Fruit fly (Drosophila melanogaster) whole organism, embryonic: ENCODE measurements around the gene udt.

ENCODE experiments used
- BtbVII ChIP-seq: fragments of 200-800 bp; sonication (Bioruptor generic); optimal IDR thresholded peaks from 3 replicates; lab custom pipeline; 2017; ENCODE audit warnings: missing biosample characterization, mild to moderate bottlenecking, missing genetic modification characterization
- CG10543 ChIP-seq: fragments of 200-800 bp; sonication (Bioruptor generic); optimal IDR thresholded peaks from 3 replicates; lab custom pipeline; 2017; ENCODE audit warnings: missing biosample characterization, mild to moderate bottlenecking, missing genetic modification characterization, moderate library complexity
- CG11456 ChIP-seq: fragments of 200-800 bp; sonication (Bioruptor generic); IDR thresholded peaks from 3 replicates; pipeline ENCODE4 v1.3.6; 2022; ENCODE audit warnings: missing biosample characterization, missing genetic modification characterization
- CG12744 ChIP-seq: fragments of 200-800 bp; sonication (Bioruptor generic); optimal IDR thresholded peaks from 2 replicates; lab custom pipeline; 2016; ENCODE audit warnings: missing biosample characterization, missing genetic modification characterization
- CG13424 ChIP-seq: fragments of 200-800 bp; sonication (Bioruptor generic); optimal IDR thresholded peaks from 2 replicates; lab custom pipeline; 2019; ENCODE audit warnings: missing biosample characterization, mild to moderate bottlenecking, missing genetic modification characterization, moderate library complexity
- CG14667 ChIP-seq: fragments of 200-800 bp; sonication (Bioruptor generic); IDR thresholded peaks from 2 replicates; pipeline ENCODE4 v1.3.6; 2022; ENCODE audit warnings: missing biosample characterization, missing genetic modification characterization
- CG14965 ChIP-seq: fragments of 200-800 bp; sonication (Bioruptor generic); optimal IDR thresholded peaks from 2 replicates; lab custom pipeline; 2016; ENCODE audit warnings: missing biosample characterization, missing genetic modification characterization, borderline replicate concordance
- CG15479 ChIP-seq: fragments of 200-800 bp; sonication (Bioruptor generic); optimal IDR thresholded peaks from 3 replicates; lab custom pipeline; 2019; ENCODE audit warnings: missing biosample characterization, mild to moderate bottlenecking, missing genetic modification characterization, moderate library complexity
- CG16779 ChIP-seq: fragments of 200-800 bp; sonication (Bioruptor generic); IDR thresholded peaks from 2 replicates; pipeline ENCODE4 v1.3.6; 2022; ENCODE audit warnings: missing biosample characterization, missing genetic modification characterization
- CG18262 ChIP-seq: fragments of 200-800 bp; optimal IDR thresholded peaks from 3 replicates; lab custom pipeline; 2019; ENCODE audit warnings: missing biosample characterization, mild to moderate bottlenecking, missing genetic modification characterization, moderate library complexity
- CG2129 ChIP-seq: fragments of 200-800 bp; sonication (Bioruptor generic); IDR thresholded peaks from 2 replicates; pipeline ENCODE4 v1.3.6; 2022; ENCODE audit warnings: missing biosample characterization, missing genetic modification characterization; ENCODE audit not compliant: partially characterized antibody
- CG30020 ChIP-seq: fragments of 200-800 bp; optimal IDR thresholded peaks from 2 replicates; lab custom pipeline; 2019; ENCODE audit warnings: missing biosample characterization, mild to moderate bottlenecking, missing genetic modification characterization, moderate library complexity
- CG33557 ChIP-seq: fragments of 200-800 bp; sonication (Bioruptor generic); optimal IDR thresholded peaks from 2 replicates; lab custom pipeline; 2019; ENCODE audit warnings: missing biosample characterization, mild to moderate bottlenecking, missing genetic modification characterization, moderate library complexity
- CG3995 ChIP-seq: fragments of 200-800 bp; sonication (Bioruptor generic); optimal IDR thresholded peaks from 3 replicates; lab custom pipeline; 2016; ENCODE audit warnings: missing biosample characterization, missing genetic modification characterization
- CG43689 ChIP-seq: fragments of 200-800 bp; sonication (Bioruptor generic); IDR thresholded peaks from 2 replicates; pipeline ENCODE4 v1.3.6; 2022; ENCODE audit warnings: missing biosample characterization, missing genetic modification characterization
- CG6683 ChIP-seq: fragments of 200-800 bp; sonication (Bioruptor generic); optimal IDR thresholded peaks from 2 replicates; lab custom pipeline; 2017; ENCODE audit warnings: missing biosample characterization, mild to moderate bottlenecking, missing genetic modification characterization, missing genetic modification reagents
- CG6791 ChIP-seq: fragments of 200-800 bp; sonication (Bioruptor generic); IDR thresholded peaks from 3 replicates; pipeline ENCODE4 v1.3.6; 2022; ENCODE audit warnings: missing biosample characterization, missing genetic modification characterization; ENCODE audit not compliant: partially characterized antibody
- CG6854 ChIP-seq: fragments of 200-800 bp; sonication (Bioruptor generic); optimal IDR thresholded peaks from 3 replicates; lab custom pipeline; 2017; ENCODE audit warnings: missing biosample characterization, mild to moderate bottlenecking, missing genetic modification characterization
- CG8089 ChIP-seq: fragments of 200-800 bp; sonication (Bioruptor generic); optimal IDR thresholded peaks from 3 replicates; lab custom pipeline; 2016; ENCODE audit warnings: missing biosample characterization, missing genetic modification characterization
- CG8944 ChIP-seq: fragments of 200-800 bp; sonication (Bioruptor generic); optimal IDR thresholded peaks from 3 replicates; lab custom pipeline; 2016; ENCODE audit warnings: missing biosample characterization, missing genetic modification characterization
- CG9727 ChIP-seq: fragments of 200-800 bp; sonication (Bioruptor generic); optimal IDR thresholded peaks from 3 replicates; lab custom pipeline; 2017; ENCODE audit warnings: missing biosample characterization, mild to moderate bottlenecking, missing genetic modification characterization
- Dad ChIP-seq: fragments of 200-800 bp; sonication (Bioruptor generic); optimal IDR thresholded peaks from 3 replicates; lab custom pipeline; 2016; ENCODE audit warnings: missing biosample characterization, missing genetic modification characterization
- Doc3 ChIP-seq: fragments of 200-800 bp; sonication (Bioruptor generic); IDR thresholded peaks from 3 replicates; pipeline ENCODE4 v1.3.6; 2022; ENCODE audit warnings: missing biosample characterization, missing genetic modification characterization; ENCODE audit not compliant: partially characterized antibody
- Gug ChIP-seq: fragments of 200-800 bp; sonication (Bioruptor generic); IDR thresholded peaks from 4 replicates; pipeline ENCODE4 v1.3.6; 2022; ENCODE audit warnings: missing biosample characterization, missing genetic modification characterization
- HLH3B ChIP-seq: fragments of 200-800 bp; sonication (Bioruptor generic); IDR thresholded peaks from 2 replicates; pipeline ENCODE4 v1.3.6; 2022; ENCODE audit warnings: missing biosample characterization, missing genetic modification characterization
- HLHmδ ChIP-seq: fragments of 200-800 bp; sonication (Bioruptor generic); optimal IDR thresholded peaks from 2 replicates; lab custom pipeline; 2018; ENCODE audit warnings: missing biosample characterization, mild to moderate bottlenecking, missing genetic modification characterization, moderate library complexity
- Hmr ChIP-seq: fragments of 200-800 bp; sonication (Bioruptor generic); optimal IDR thresholded peaks from 3 replicates; lab custom pipeline; 2017; ENCODE audit warnings: mild to moderate bottlenecking, missing biosample characterization, missing genetic modification reagents, missing genetic modification characterization
- MESR4 ChIP-seq: fragments of 200-800 bp; sonication (Bioruptor generic); optimal IDR thresholded peaks from 2 replicates; lab custom pipeline; 2018; ENCODE audit warnings: missing biosample characterization, mild to moderate bottlenecking, missing genetic modification characterization, moderate library complexity
- MTF-1 ChIP-seq: fragments of 200-800 bp; sonication (Bioruptor generic); optimal IDR thresholded peaks from 2 replicates; lab custom pipeline; 2018; ENCODE audit warnings: missing biosample characterization, mild to moderate bottlenecking, missing genetic modification characterization, borderline replicate concordance
- Meics ChIP-seq: fragments of 200-800 bp; sonication (Bioruptor generic); optimal IDR thresholded peaks from 2 replicates; lab custom pipeline; 2017; ENCODE audit warnings: missing biosample characterization, mild to moderate bottlenecking, missing genetic modification characterization
- Opbp ChIP-seq: fragments of 200-800 bp; sonication (Bioruptor generic); IDR thresholded peaks from 3 replicates; pipeline ENCODE4 v1.3.6; 2022; ENCODE audit warnings: missing biosample characterization, missing genetic modification characterization; ENCODE audit not compliant: partially characterized antibody
- Ssrp ChIP-seq: fragments of 200-800 bp; sonication (Bioruptor generic); optimal IDR thresholded peaks from 2 replicates; lab custom pipeline; 2018; ENCODE audit warnings: missing biosample characterization, mild to moderate bottlenecking, missing genetic modification characterization, moderate library complexity
- Xrp1 ChIP-seq: fragments of 200-800 bp; sonication (Bioruptor generic); IDR thresholded peaks from 2 replicates; pipeline ENCODE4 v1.3.6; 2022; ENCODE audit warnings: missing biosample characterization, missing genetic modification characterization
- bowl ChIP-seq: fragments of 200-800 bp; sonication (Bioruptor generic); IDR thresholded peaks from 2 replicates; pipeline ENCODE4 v1.3.6; 2022; ENCODE audit warnings: missing biosample characterization, missing genetic modification characterization
- crc ChIP-seq: fragments of 200-800 bp; sonication (Bioruptor generic); optimal IDR thresholded peaks from 2 replicates; lab custom pipeline; 2016; ENCODE audit warnings: missing biosample characterization, missing genetic modification characterization
- emc ChIP-seq: fragments of 200-800 bp; sonication (Bioruptor generic); optimal IDR thresholded peaks from 2 replicates; lab custom pipeline; 2016; ENCODE audit warnings: missing biosample characterization, missing genetic modification characterization
- en ChIP-seq: fragments of 200-800 bp; sonication (Bioruptor generic); optimal IDR thresholded peaks from 2 replicates; lab custom pipeline; 2016; ENCODE audit warnings: missing biosample characterization, missing genetic modification characterization
- fd102C ChIP-seq: fragments of 200-800 bp; sonication (Bioruptor generic); optimal IDR thresholded peaks from 2 replicates; lab custom pipeline; 2018; ENCODE audit warnings: missing biosample characterization, mild to moderate bottlenecking, missing genetic modification characterization, moderate library complexity
- gcm2 ChIP-seq: fragments of 200-800 bp; sonication (Bioruptor generic); optimal IDR thresholded peaks from 2 replicates; lab custom pipeline; 2016; ENCODE audit warnings: missing biosample characterization, missing genetic modification characterization
- gt ChIP-seq: fragments of 200-800 bp; sonication (Bioruptor generic); IDR thresholded peaks from 2 replicates; pipeline ENCODE4 v1.3.6; 2022; ENCODE audit warnings: missing biosample characterization, missing genetic modification characterization
- hb ChIP-seq: fragments of 200-800 bp; sonication (Bioruptor generic); IDR thresholded peaks from 3 replicates; pipeline ENCODE4 v1.3.6; 2022; ENCODE audit warnings: missing biosample characterization, missing genetic modification characterization; ENCODE audit not compliant: partially characterized antibody
- insv ChIP-seq, 2 experiments: fragments of 200-800 bp; sonication (Bioruptor generic); optimal IDR thresholded peaks; 3 replicates each; lab custom pipeline; 2016 to 2018; ENCODE audit warnings: missing biosample characterization in 2 of 2, missing genetic modification characterization in 2 of 2
- jing ChIP-seq: fragments of 200-800 bp; sonication (Bioruptor generic); optimal IDR thresholded peaks from 2 replicates; lab custom pipeline; 2018; ENCODE audit warnings: missing biosample characterization, mild to moderate bottlenecking, missing genetic modification characterization
- nmo ChIP-seq: fragments of 200-800 bp; sonication (Bioruptor generic); optimal IDR thresholded peaks from 2 replicates; lab custom pipeline; 2018; ENCODE audit warnings: missing biosample characterization, mild to moderate bottlenecking, missing genetic modification characterization, moderate library complexity
- org-1 ChIP-seq: fragments of 200-800 bp; sonication (Bioruptor generic); optimal IDR thresholded peaks from 2 replicates; lab custom pipeline; 2017; ENCODE audit warnings: missing biosample characterization, missing genetic modification characterization
- pb ChIP-seq: fragments of 200-800 bp; sonication (Bioruptor generic); optimal IDR thresholded peaks from 3 replicates; lab custom pipeline; 2016; ENCODE audit warnings: missing biosample characterization, missing genetic modification characterization
- pho ChIP-seq: fragments of 200-800 bp; sonication (Bioruptor generic); optimal IDR thresholded peaks from 2 replicates; lab custom pipeline; 2016; ENCODE audit warnings: missing biosample characterization, missing genetic modification characterization
- sima ChIP-seq: fragments of 200-800 bp; sonication (Bioruptor generic); optimal IDR thresholded peaks from 2 replicates; lab custom pipeline; 2016; ENCODE audit warnings: missing biosample characterization, missing genetic modification characterization
- slou ChIP-seq: fragments of 200-800 bp; sonication (Bioruptor generic); optimal IDR thresholded peaks from 3 replicates; lab custom pipeline; 2016; ENCODE audit warnings: missing biosample characterization, missing genetic modification characterization
- so ChIP-seq: fragments of 200-800 bp; sonication (Bioruptor generic); IDR thresholded peaks from 3 replicates; pipeline ENCODE4 v1.3.6; 2022; ENCODE audit warnings: missing biosample characterization, missing genetic modification characterization
- vnd ChIP-seq: fragments of 200-800 bp; sonication (Bioruptor generic); IDR thresholded peaks from 3 replicates; pipeline ENCODE4 v1.3.6; 2022; ENCODE audit warnings: missing biosample characterization, missing genetic modification characterization; ENCODE audit not compliant: partially characterized antibody

Gene udt

dm6 chr3R:23729066-23729465 lies 34.0 kb downstream of the udt start (continued):
- no peak for TF ChIP-seq Opbp (GFP tag; lab: Robert Waterston, UW)
- no peak for TF ChIP-seq Ssrp
- TF ChIP-seq Meics (GFP tag; lab: Kevin White, UChicago) = peak; percentile 62
- TF ChIP-seq Dad (GFP tag; lab: Kevin White, UChicago) = no peak
- peak; percentile 55 for TF ChIP-seq CG6854 (GFP tag; lab: Kevin White, UChicago)
- peak; percentile 53; the same call in 1 of the 2 replicates for TF ChIP-seq Xrp1 (GFP tag; lab: Robert Waterston, UW)
- no peak for TF ChIP-seq CG33557 (GFP tag; lab: Kevin White, UChicago)
- no peak for TF ChIP-seq emc (GFP tag; lab: Kevin White, UChicago)
- TF ChIP-seq Doc3 = no peak
- peak; percentile 83 for TF ChIP-seq Hmr
- peak; percentile 39 for TF ChIP-seq CG6683 (GFP tag; lab: Kevin White, UChicago)
- TF ChIP-seq bowl (GFP tag; lab: Robert Waterston, UW) = no peak
- TF ChIP-seq CG13424 (tag; lab: Kevin White, UChicago) = no peak
- TF ChIP-seq sima (GFP tag; lab: Kevin White, UChicago) = no peak
- no peak for TF ChIP-seq vnd (GFP tag; lab: Robert Waterston, UW)
- no peak for TF ChIP-seq CG14965 (GFP tag; lab: Kevin White, UChicago)
- TF ChIP-seq crc = no peak
- TF ChIP-seq jing (GFP tag; lab: Kevin White, UChicago) = no peak
- no peak for TF ChIP-seq pb (GFP tag; lab: Kevin White, UChicago)
- TF ChIP-seq CG3995 (GFP tag; lab: Kevin White, UChicago) = peak; percentile 16
- peak; percentile 89 for TF ChIP-seq CG10543 (GFP tag; lab: Kevin White, UChicago)
- peak; percentile 60 for TF ChIP-seq MTF-1
- TF ChIP-seq CG6791 (GFP tag; lab: Robert Waterston, UW) = no peak
- no peak for TF ChIP-seq CG15479
- no peak for TF ChIP-seq CG8089 (GFP tag; lab: Kevin White, UChicago)
- TF ChIP-seq Gug (GFP tag; lab: Robert Waterston, UW) = no peak
- peak; percentile 56 for TF ChIP-seq HLHmδ
- no peak for TF ChIP-seq gt (GFP tag; lab: Robert Waterston, UW)
- TF ChIP-seq CG18262 (tag; lab: Kevin White, UChicago) = no peak
- no peak for TF ChIP-seq CG12744 (GFP tag; lab: Kevin White, UChicago)
- TF ChIP-seq MESR4 (GFP tag; lab: Kevin White, UChicago) = no peak
- TF ChIP-seq CG30020 (tag; lab: Kevin White, UChicago) = no peak
- TF ChIP-seq CG9727 (GFP tag; lab: Kevin White, UChicago) = peak; percentile 47
- TF ChIP-seq CG43689 (GFP tag; lab: Robert Waterston, UW) = no peak
- no peak for TF ChIP-seq fd102C (GFP tag; lab: Kevin White, UChicago)
- TF ChIP-seq gcm2 = no peak
- peak in 1 of 2 experiments; percentile 27 for TF ChIP-seq insv (GFP tag; optimal IDR thresholded peaks at IDR 0.05; lab: Kevin White, UChicago)
- no peak for TF ChIP-seq CG14667 (GFP tag; lab: Robert Waterston, UW)
- peak; percentile 52 for TF ChIP-seq pho
- TF ChIP-seq so = peak; percentile 40; the same call in 1 of the 3 replicates
- no peak for TF ChIP-seq hb (GFP tag; lab: Robert Waterston, UW)
- TF ChIP-seq CG8944 (GFP tag; lab: Kevin White, UChicago) = no peak
- no peak; the same call in 1 of the 2 replicates for TF ChIP-seq HLH3B
- no peak for TF ChIP-seq en (GFP tag; lab: Kevin White, UChicago)
- TF ChIP-seq BtbVII (GFP tag; lab: Kevin White, UChicago) = peak; percentile 77
- TF ChIP-seq CG2129 (GFP tag; lab: Robert Waterston, UW) = no peak
- TF ChIP-seq nmo (GFP tag; lab: Kevin White, UChicago) = no peak
- peak; percentile 34 for TF ChIP-seq org-1 (GFP tag; lab: Kevin White, UChicago)
- no peak; the same call in 2 of the 3 replicates for TF ChIP-seq CG11456 (GFP tag; lab: Robert Waterston, UW)
- TF ChIP-seq CG16779 (GFP tag; lab: Robert Waterston, UW) = no peak
- no peak for TF ChIP-seq slou
